Fruit fly (Drosophila melanogaster) whole organism, embryonic: ENCODE measurements around the gene Egfrap.

Experiments used
- ATbp ChIP-seq: fragments of 200-800 bp; sonication (Bioruptor generic); optimal IDR thresholded peaks from 2 replicates; lab custom pipeline; 2017; ENCODE audit warnings: missing biosample characterization, mild to moderate bottlenecking, missing genetic modification characterization, missing genetic modification reagents
- Abd-B ChIP-seq: fragments of 200-800 bp; sonication (Bioruptor generic); optimal IDR thresholded peaks from 2 replicates; lab custom pipeline; 2018; ENCODE audit warnings: missing biosample characterization, mild to moderate bottlenecking, missing genetic modification characterization, moderate library complexity
- Bdp1 ChIP-seq: fragments of 200-800 bp; sonication (Bioruptor generic); optimal IDR thresholded peaks from 3 replicates; lab custom pipeline; 2016; ENCODE audit warnings: missing biosample characterization, missing genetic modification characterization
- CG10565 ChIP-seq: fragments of 200-800 bp; sonication (Bioruptor generic); optimal IDR thresholded peaks from 3 replicates; lab custom pipeline; 2016; ENCODE audit warnings: missing biosample characterization, mild to moderate bottlenecking, missing genetic modification characterization
- CG12219 ChIP-seq: fragments of 200-800 bp; sonication (Bioruptor generic); optimal IDR thresholded peaks from 3 replicates; lab custom pipeline; 2018; ENCODE audit warnings: missing biosample characterization, mild to moderate bottlenecking, missing genetic modification characterization
- CG13287 ChIP-seq: fragments of 200-800 bp; sonication (Bioruptor generic); IDR thresholded peaks from 2 replicates; pipeline ENCODE4 v1.3.6; 2022; ENCODE audit warnings: missing biosample characterization, missing genetic modification characterization; ENCODE audit not compliant: partially characterized antibody
- CG15479 ChIP-seq: fragments of 200-800 bp; sonication (Bioruptor generic); optimal IDR thresholded peaks from 3 replicates; lab custom pipeline; 2019; ENCODE audit warnings: missing biosample characterization, mild to moderate bottlenecking, missing genetic modification characterization, moderate library complexity
- CG17361 ChIP-seq: fragments of 200-800 bp; sonication (Bioruptor generic); IDR thresholded peaks from 3 replicates; pipeline ENCODE4 v1.3.6; 2022; ENCODE audit warnings: missing biosample characterization, missing genetic modification characterization
- CG1832 ChIP-seq: fragments of 200-800 bp; sonication (Bioruptor generic); optimal IDR thresholded peaks from 2 replicates; lab custom pipeline; 2017; ENCODE audit warnings: missing biosample characterization, mild to moderate bottlenecking, missing genetic modification characterization, inconsistent platforms
- CG2199 ChIP-seq: fragments of 200-800 bp; sonication (Bioruptor generic); IDR thresholded peaks from 3 replicates; pipeline ENCODE4 v1.3.6; 2022; ENCODE audit warnings: missing biosample characterization, missing genetic modification characterization
- CG4617 ChIP-seq: fragments of 200-800 bp; sonication (Bioruptor generic); optimal IDR thresholded peaks from 3 replicates; lab custom pipeline; 2016; ENCODE audit warnings: missing biosample characterization, missing genetic modification characterization, borderline replicate concordance
- CG7928 ChIP-seq: fragments of 200-800 bp; sonication (Bioruptor generic); optimal IDR thresholded peaks from 2 replicates; lab custom pipeline; 2017; ENCODE audit warnings: missing biosample characterization, mild to moderate bottlenecking, missing genetic modification characterization
- CG7987 ChIP-seq: fragments of 200-800 bp; sonication (Bioruptor generic); optimal IDR thresholded peaks from 2 replicates; lab custom pipeline; 2018; ENCODE audit warnings: missing biosample characterization, mild to moderate bottlenecking, missing genetic modification characterization, moderate library complexity
- CG8478 ChIP-seq: fragments of >200 bp; optimal IDR thresholded peaks from 2 replicates; lab custom pipeline; 2018
- CG9609 ChIP-seq: fragments of 200-800 bp; sonication (Bioruptor generic); optimal IDR thresholded peaks from 3 replicates; lab custom pipeline; 2016; ENCODE audit warnings: missing biosample characterization, missing genetic modification characterization
- CoRest ChIP-seq: fragments of 200-800 bp; sonication (Bioruptor generic); optimal IDR thresholded peaks from 3 replicates; lab custom pipeline; 2018; ENCODE audit warnings: missing biosample characterization, mild to moderate bottlenecking, missing genetic modification characterization, moderate library complexity
- D ChIP-seq, 2 experiments: fragments of 200-800 bp in 1 of 2; fragments of >200 bp in 1 of 2; sonication (Bioruptor generic) in 1 of 2; optimal IDR thresholded peaks; 2 replicates in 1 of 2; 3 replicates in 1 of 2; lab custom pipeline; 2017; ENCODE audit warnings: mild to moderate bottlenecking in 1 of 2, missing biosample characterization in 1 of 2, missing genetic modification characterization in 1 of 2, missing genetic modification reagents in 1 of 2
- E2f1 ChIP-seq: fragments of 200-800 bp; sonication (Bioruptor generic); IDR thresholded peaks from 2 replicates; pipeline ENCODE4 v1.3.6; 2022; ENCODE audit warnings: missing biosample characterization, missing genetic modification characterization
- E2f2 ChIP-seq: fragments of 200-800 bp; sonication (Bioruptor generic); IDR thresholded peaks from 2 replicates; pipeline ENCODE4 v1.3.6; 2022; ENCODE audit warnings: missing biosample characterization, missing genetic modification characterization
- Med ChIP-seq: fragments of 200-800 bp; sonication (Bioruptor generic); peaks from one replicate; lab custom pipeline; 2016; ENCODE audit warnings: missing biosample characterization, missing genetic modification characterization, mild to moderate bottlenecking, inconsistent platforms, moderate library complexity
- Xrp1 ChIP-seq: fragments of 200-800 bp; sonication (Bioruptor generic); IDR thresholded peaks from 2 replicates; pipeline ENCODE4 v1.3.6; 2022; ENCODE audit warnings: missing biosample characterization, missing genetic modification characterization
- abd-A ChIP-seq: fragments of 200-800 bp; sonication (Bioruptor generic); optimal IDR thresholded peaks from 3 replicates; lab custom pipeline; 2019; ENCODE audit warnings: missing biosample characterization, mild to moderate bottlenecking, missing genetic modification characterization, moderate library complexity
- cad ChIP-seq: fragments of >200 bp; optimal IDR thresholded peaks from 2 replicates; lab custom pipeline; 2017; ENCODE audit warnings: missing biosample characterization, missing genetic modification characterization
- dmrt11E ChIP-seq: fragments of 200-800 bp; sonication (Bioruptor generic); optimal IDR thresholded peaks from 3 replicates; lab custom pipeline; 2018; ENCODE audit warnings: missing biosample characterization, mild to moderate bottlenecking, missing genetic modification characterization, moderate library complexity
- emc ChIP-seq: fragments of 200-800 bp; sonication (Bioruptor generic); optimal IDR thresholded peaks from 2 replicates; lab custom pipeline; 2016; ENCODE audit warnings: missing biosample characterization, missing genetic modification characterization
- gfzf ChIP-seq: fragments of 200-800 bp; sonication (Bioruptor generic); optimal IDR thresholded peaks from 2 replicates; lab custom pipeline; 2016; ENCODE audit warnings: missing biosample characterization, mild to moderate bottlenecking, missing genetic modification characterization, moderate library complexity
- grn ChIP-seq: fragments of 200-800 bp; sonication (Bioruptor generic); optimal IDR thresholded peaks from 3 replicates; lab custom pipeline; 2017; ENCODE audit warnings: missing biosample characterization, missing genetic modification characterization
- gsb-n ChIP-seq: fragments of 200-800 bp; sonication (Bioruptor generic); optimal IDR thresholded peaks from 3 replicates; lab custom pipeline; 2018; ENCODE audit warnings: missing biosample characterization, mild to moderate bottlenecking, missing genetic modification characterization
- inv ChIP-seq: fragments of 200-800 bp; sonication (Bioruptor generic); IDR thresholded peaks from 2 replicates; pipeline ENCODE4 v1.3.6; 2022; ENCODE audit warnings: missing biosample characterization, missing genetic modification characterization; ENCODE audit not compliant: partially characterized antibody
- kni ChIP-seq: fragments of 200-800 bp; sonication (Bioruptor generic); optimal IDR thresholded peaks from 3 replicates; lab custom pipeline; 2017; ENCODE audit warnings: mild to moderate bottlenecking, missing biosample characterization, missing genetic modification reagents, missing genetic modification characterization
- lbe ChIP-seq: fragments of 200-800 bp; sonication (Bioruptor generic); optimal IDR thresholded peaks from 2 replicates; lab custom pipeline; 2016; ENCODE audit warnings: missing biosample characterization, mild to moderate bottlenecking, missing genetic modification characterization
- pros ChIP-seq: fragments of 200-800 bp; sonication (Bioruptor generic); optimal IDR thresholded peaks from 3 replicates; lab custom pipeline; 2019; ENCODE audit warnings: missing biosample characterization, mild to moderate bottlenecking, missing genetic modification characterization, moderate library complexity
- psq ChIP-seq: fragments of 200-800 bp; sonication (Bioruptor generic); optimal IDR thresholded peaks from 2 replicates; lab custom pipeline; 2017; ENCODE audit warnings: missing biosample characterization, missing genetic modification characterization
- sc ChIP-seq, 3 experiments: fragments of >200 bp in 2 of 3; fragments of 200-800 bp in 1 of 3; sonication (Bioruptor generic) in 1 of 3; optimal IDR thresholded peaks; 2 replicates in 2 of 3; 3 replicates in 1 of 3; lab custom pipeline; 2017; ENCODE audit warnings: mild to moderate bottlenecking in 1 of 3, missing biosample characterization in 1 of 3, missing genetic modification characterization in 1 of 3, missing genetic modification reagents in 1 of 3
- sens ChIP-seq: fragments of 200-800 bp; sonication (Bioruptor generic); peaks from one replicate; lab custom pipeline; 2016; ENCODE audit warnings: missing biosample characterization, missing genetic modification characterization
- sqz ChIP-seq: fragments of 200-800 bp; sonication (Bioruptor generic); optimal IDR thresholded peaks from 3 replicates; lab custom pipeline; 2018; ENCODE audit warnings: missing biosample characterization, mild to moderate bottlenecking, missing genetic modification characterization
- sr ChIP-seq: fragments of 200-800 bp; sonication (Bioruptor generic); IDR thresholded peaks from 3 replicates; pipeline ENCODE4 v1.3.6; 2022; ENCODE audit warnings: missing biosample characterization, missing genetic modification characterization
- stwl ChIP-seq: fragments of 200-800 bp; sonication (Bioruptor generic); optimal IDR thresholded peaks from 3 replicates; lab custom pipeline; 2018; ENCODE audit warnings: missing biosample characterization, mild to moderate bottlenecking, missing genetic modification characterization, moderate library complexity
- tgo ChIP-seq: fragments of 200-800 bp; sonication (Bioruptor generic); IDR thresholded peaks from 3 replicates; pipeline ENCODE4 v1.3.6; 2022; ENCODE audit warnings: missing biosample characterization, missing genetic modification characterization
- tin ChIP-seq: fragments of 200-800 bp; sonication (Bioruptor generic); optimal IDR thresholded peaks from 3 replicates; lab custom pipeline; 2016; ENCODE audit warnings: missing biosample characterization, missing genetic modification characterization
- tll ChIP-seq, 2 experiments: fragments of 200-800 bp in 1 of 2; fragments of >200 bp in 1 of 2; sonication (Bioruptor generic) in 1 of 2; optimal IDR thresholded peaks; 2 replicates each; lab custom pipeline; 2017 to 2019; ENCODE audit warnings: missing biosample characterization in 2 of 2, missing genetic modification characterization in 2 of 2, mild to moderate bottlenecking in 1 of 2, moderate library complexity in 1 of 2
- zen ChIP-seq: fragments of 200-800 bp; sonication (Bioruptor generic); optimal IDR thresholded peaks from 3 replicates; lab custom pipeline; 2018; ENCODE audit warnings: missing biosample characterization, mild to moderate bottlenecking, missing genetic modification characterization, moderate library complexity

The Egfrap gene

dm6 chr3L:5983593-5984225 lies 33.3 kb upstream of the Egfrap start (continued):
- TF ChIP-seq dmrt11E (tag; lab: Kevin White, UChicago) = peak; percentile 47
- peak; percentile 69 for TF ChIP-seq Xrp1 (GFP tag; lab: Robert Waterston, UW)

DNA sequence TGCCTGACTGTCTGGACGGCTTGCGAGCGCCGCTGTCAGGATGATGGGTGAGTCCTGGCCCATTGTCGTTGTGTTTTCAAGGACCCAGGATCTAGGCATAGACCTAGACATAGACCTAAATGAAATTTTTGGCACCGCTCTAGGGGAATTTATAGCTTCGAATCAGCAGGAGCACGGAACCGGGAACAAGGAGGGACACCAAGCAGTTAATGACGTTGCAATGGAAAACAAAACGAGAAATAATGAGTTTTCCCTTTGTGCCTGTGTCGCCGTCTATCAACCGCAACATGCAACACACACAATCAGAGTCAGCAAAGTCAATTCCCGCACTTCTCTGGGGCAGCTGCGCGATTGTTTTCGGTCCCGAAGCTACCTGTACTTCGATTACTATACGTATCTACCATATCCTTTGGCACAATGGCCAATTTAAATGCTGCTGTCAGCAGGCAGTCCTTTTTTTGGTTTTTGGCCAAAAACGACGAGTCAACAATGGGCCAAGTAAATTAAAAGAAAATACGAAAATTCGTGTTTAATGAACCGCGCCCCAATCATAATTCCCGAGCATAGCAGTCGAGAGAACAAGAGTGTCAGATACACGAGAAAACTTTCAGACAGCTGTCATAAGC lies 32.6 kb upstream of the Egfrap start:
- TF ChIP-seq cad (GFP tag; lab: Kevin White, UChicago) (peak; percentile 53), ATbp (no peak), D (optimal IDR thresholded peaks at IDR 0.05; lab: Kevin White, UChicago) (peak; percentile 98), D (GFP tag; optimal IDR thresholded peaks at IDR 0.05; lab: Kevin White, UChicago) (no peak), zen (peak; percentile 99), tll (GFP tag; optimal IDR thresholded peaks at IDR 0.05; lab: Kevin White, UChicago) (peak in 1 of 2 experiments; percentile 78)

dm6 chr3L:5980552-5981351 lies 30.3 kb upstream of the Egfrap start:
- TF ChIP-seq sr (GFP tag; lab: Robert Waterston, UW) (no peak), gsb-n (tag; lab: Kevin White, UChicago) (peak; percentile 72), CG12219 (GFP tag; lab: Kevin White, UChicago) (no peak), emc (GFP tag; lab: Kevin White, UChicago) (no peak), CG10565 (GFP tag; lab: Kevin White, UChicago) (no peak), inv (GFP tag; lab: Robert Waterston, UW) (no peak), CG9609 (GFP tag; lab: Kevin White, UChicago) (no peak), Abd-B (GFP tag; lab: Kevin White, UChicago) (no peak), CG7987 (GFP tag; lab: Kevin White, UChicago) (no peak), CoRest (no peak), psq (GFP tag; lab: Kevin White, UChicago) (no peak), CG4617 (GFP tag; lab: Kevin White, UChicago) (no peak), stwl (tag; lab: Kevin White, UChicago) (peak; percentile 27), Bdp1 (GFP tag; lab: Kevin White, UChicago) (no peak), sqz (peak; percentile 86), sens (peak; percentile 7), tgo (no peak), CG15479 (peak; percentile 83), tin (GFP tag; lab: Kevin White, UChicago) (no peak), CG7928 (GFP tag; lab: Kevin White, UChicago) (no peak), Med (GFP tag; lab: Kevin White, UChicago) (peak; percentile 12), CG8478 (lab: Kevin White, UChicago) (no peak), abd-A (tag; lab: Kevin White, UChicago) (peak; percentile 25), Xrp1 (GFP tag; lab: Robert Waterston, UW) (no peak), lbe (no peak), CG17361 (GFP tag; lab: Robert Waterston, UW) (0 out of 3 replicates have a peak, but pooled peaks have one; percentile 13), E2f1 (GFP tag; lab: Robert Waterston, UW) (no peak), CG2199 (GFP tag; lab: Robert Waterston, UW) (peak; percentile 67; the same call in 2 of the 3 replicates), grn (GFP tag; lab: Kevin White, UChicago) (peak; percentile 94), tll (GFP tag; optimal IDR thresholded peaks at IDR 0.05; lab: Kevin White, UChicago) (peak in 1 of 2 experiments; percentile 18), gfzf (GFP tag; lab: Kevin White, UChicago) (peak; percentile 13), sc (optimal IDR thresholded peaks at IDR 0.05; lab: Kevin White, UChicago) (no peak), sc (GFP tag; optimal IDR thresholded peaks at IDR 0.05; lab: Kevin White, UChicago) (no peak), pros (peak; percentile 67), CG13287 (GFP tag; lab: Robert Waterston, UW) (no peak), CG1832 (GFP tag; lab: Kevin White, UChicago) (no peak), E2f2 (GFP tag; lab: Robert Waterston, UW) (no peak), kni (GFP tag; lab: Kevin White, UChicago) (peak; percentile 60)
